Fruit fly (Drosophila melanogaster) whole organism, adult: ENCODE data around the gene Atg5.
A peak's percentile ranks its signal among the peaks of the same experiment; 100 is the strongest.

Experiments used
- CG12768 ChIP-seq: fragments of 200-800 bp; sonication (Bioruptor generic); optimal IDR thresholded peaks from 2 replicates; lab custom pipeline; 2017; ENCODE audit warnings: missing biosample characterization, missing genetic modification characterization, mild to moderate bottlenecking, moderate library complexity, missing genetic modification reagents
- CG33017 ChIP-seq: fragments of 200-800 bp; sonication (Bioruptor generic); optimal IDR thresholded peaks from 2 replicates; lab custom pipeline; 2018; ENCODE audit warnings: missing biosample characterization, mild to moderate bottlenecking, missing genetic modification characterization, moderate library complexity
- CG5204 ChIP-seq: fragments of 200-800 bp; sonication (Bioruptor generic); optimal IDR thresholded peaks from 2 replicates; lab custom pipeline; 2016; ENCODE audit warnings: missing biosample characterization, missing genetic modification characterization
- CG7101 ChIP-seq: fragments of 200-800 bp; sonication (Bioruptor generic); optimal IDR thresholded peaks from 2 replicates; lab custom pipeline; 2018; ENCODE audit warnings: missing biosample characterization, mild to moderate bottlenecking, missing genetic modification characterization, moderate library complexity
- Clk ChIP-seq: fragments of 200-800 bp; sonication (Bioruptor generic); optimal IDR thresholded peaks from 2 replicates; lab custom pipeline; 2017; ENCODE audit warnings: missing biosample characterization, missing genetic modification characterization
- Hr96 ChIP-seq: fragments of 200-800 bp; sonication (Bioruptor generic); optimal IDR thresholded peaks from 2 replicates; lab custom pipeline; 2016; ENCODE audit warnings: missing biosample characterization, missing genetic modification characterization
- Mnt ChIP-seq: fragments of 200-800 bp; sonication (Bioruptor generic); optimal IDR thresholded peaks from 2 replicates; lab custom pipeline; 2016; ENCODE audit warnings: missing biosample characterization, mild to moderate bottlenecking, missing genetic modification characterization
- bab1 ChIP-seq: fragments of 200-800 bp; sonication (Bioruptor generic); optimal IDR thresholded peaks from 3 replicates; lab custom pipeline; 2019; ENCODE audit warnings: missing biosample characterization, mild to moderate bottlenecking, missing genetic modification characterization, moderate library complexity
- ovo ChIP-seq: fragments of 200-800 bp; sonication (Bioruptor generic); optimal IDR thresholded peaks from 2 replicates; lab custom pipeline; 2016; ENCODE audit warnings: missing biosample characterization, missing genetic modification characterization
- pad ChIP-seq: fragments of 200-800 bp; sonication (Bioruptor generic); optimal IDR thresholded peaks from 3 replicates; lab custom pipeline; 2017; ENCODE audit warnings: missing biosample characterization, missing genetic modification characterization, mild to moderate bottlenecking, moderate library complexity, missing genetic modification reagents

DNA sequence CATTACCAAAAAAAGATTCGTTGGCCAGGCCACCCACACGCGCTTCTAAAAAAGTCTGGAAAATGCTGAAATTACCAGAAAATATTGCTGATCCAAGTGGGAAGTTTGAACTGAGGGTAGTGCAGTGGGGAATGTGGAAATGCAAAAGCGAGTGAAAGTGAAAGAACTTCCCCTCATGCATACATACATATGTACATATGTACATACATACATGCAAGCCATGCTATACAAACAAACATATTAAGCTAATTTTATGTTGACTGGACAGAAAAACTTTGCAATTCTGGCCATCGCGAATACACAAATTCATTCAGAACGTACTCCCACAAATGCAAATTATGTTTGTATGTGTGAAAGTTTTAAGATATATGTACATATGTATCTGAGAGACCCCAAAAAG is 25.2 kb downstream of the Atg5 start:
- TF ChIP-seq ovo (GFP tag; lab: Kevin White, UChicago) (no peak), CG33017 (tag; lab: Kevin White, UChicago) (no peak), Mnt (GFP tag; lab: Kevin White, UChicago) (no peak), CG5204 (GFP tag; lab: Kevin White, UChicago) (no peak), Hr96 (no peak), Clk (GFP tag; lab: Kevin White, UChicago) (no peak), CG12768 (no peak), CG7101 (tag; lab: Kevin White, UChicago) (no peak), pad (peak; percentile 83), bab1 (GFP tag; lab: Kevin White, UChicago) (no peak)
